Worm (Caenorhabditis elegans) whole organism, L1 larva: ENCODE measurements around the gene C03B1.3.

Source experiments
- C04F5.9 ChIP-seq: sonication (generic microtip); optimal IDR thresholded peaks from 2 replicates; lab custom pipeline; 2016; ENCODE audit warnings: missing genetic modification characterization, missing compliant biosample characterization
- Y116A8C.19 ChIP-seq: sonication (generic microtip); optimal IDR thresholded peaks from 2 replicates; lab custom pipeline; 2016; ENCODE audit warnings: missing compliant biosample characterization, missing genetic modification characterization, borderline replicate concordance
- ces-1 ChIP-seq: fragments of 150-350 bp; optimal IDR thresholded peaks from 2 replicates; lab custom pipeline; 2014; ENCODE audit warnings: missing biosample characterization, missing genetic modification reagents, missing genetic modification characterization
- dsc-1 ChIP-seq: sonication (generic microtip); optimal IDR thresholded peaks from 2 replicates; lab custom pipeline; 2016; ENCODE audit warnings: mild to moderate bottlenecking, missing genetic modification characterization, missing compliant biosample characterization
- efl-1 ChIP-seq, 4 experiments: fragments of 150-350 bp; optimal IDR thresholded peaks in 3 of 4; peaks in 1 of 4; 1 replicate in 1 of 4; 2 replicates in 3 of 4; lab custom pipeline; 2014; ENCODE audit warnings: missing biosample characterization in 2 of 4, missing genetic modification characterization in 2 of 4, missing genetic modification reagents in 2 of 4
- elt-2 ChIP-seq: sonication (generic microtip); optimal IDR thresholded peaks from 2 replicates; lab custom pipeline; 2016; ENCODE audit warnings: missing genetic modification characterization, mild to moderate bottlenecking, inconsistent platforms, missing compliant biosample characterization, missing genetic modification reagents
- elt-3 ChIP-seq, 6 experiments: fragments of 150-350 bp in 1 of 6; sonication (generic microtip); optimal IDR thresholded peaks; 2 replicates each; lab custom pipeline; 2017 to 2018; ENCODE audit warnings: missing biosample characterization in 6 of 6, missing genetic modification characterization in 6 of 6, inconsistent platforms in 1 of 6
- fkh-4 ChIP-seq: sonication (generic microtip); optimal IDR thresholded peaks from 2 replicates; lab custom pipeline; 2016; ENCODE audit warnings: missing compliant biosample characterization, missing genetic modification characterization, borderline replicate concordance
- hlh-17 ChIP-seq: fragments of 200-800 bp; sonication (Bioruptor generic); optimal IDR thresholded peaks from 2 replicates; lab custom pipeline; 2018; ENCODE audit warnings: missing genetic modification characterization, mild to moderate bottlenecking, missing compliant biosample characterization, moderate library complexity, borderline replicate concordance
- hlh-4 ChIP-seq: sonication (generic microtip); optimal IDR thresholded peaks from 2 replicates; lab custom pipeline; 2016; ENCODE audit warnings: mild to moderate bottlenecking, missing genetic modification characterization, missing compliant biosample characterization
- irx-1 ChIP-seq: sonication (generic microtip); optimal IDR thresholded peaks from 2 replicates; lab custom pipeline; 2016; ENCODE audit warnings: missing genetic modification characterization, missing compliant biosample characterization
- lin-13 ChIP-seq: fragments of 150-350 bp; optimal IDR thresholded peaks from 2 replicates; lab custom pipeline; 2014; ENCODE audit warnings: missing biosample characterization, missing genetic modification reagents, missing genetic modification characterization
- lin-14 ChIP-seq: fragments of 200-800 bp; sonication (Bioruptor generic); optimal IDR thresholded peaks from 2 replicates; lab custom pipeline; 2018; ENCODE audit warnings: mild to moderate bottlenecking, missing genetic modification characterization, moderate library complexity, missing compliant biosample characterization
- lin-15B ChIP-seq: fragments of 150-350 bp; sonication (generic microtip); optimal IDR thresholded peaks from 3 replicates; lab custom pipeline; 2014; ENCODE audit warnings: missing biosample characterization, missing genetic modification characterization
- lin-39 ChIP-seq: fragments of 150-350 bp; optimal IDR thresholded peaks from 2 replicates; lab custom pipeline; 2014; ENCODE audit warnings: missing biosample characterization, missing genetic modification reagents, missing genetic modification characterization
- lir-3 ChIP-seq: sonication (generic microtip); optimal IDR thresholded peaks from 2 replicates; lab custom pipeline; 2016; ENCODE audit warnings: mild to moderate bottlenecking, missing genetic modification characterization, moderate library complexity, missing compliant biosample characterization; ENCODE audit not compliant: poor library complexity
- lsy-2 ChIP-seq, 2 experiments: fragments of 150-350 bp; optimal IDR thresholded peaks; 2 replicates each; lab custom pipeline; 2014; ENCODE audit warnings: missing biosample characterization in 2 of 2, missing genetic modification characterization in 2 of 2
- mab-9 ChIP-seq: fragments of 200-800 bp; sonication (Bioruptor generic); IDR thresholded peaks from 2 replicates; pipeline ENCODE4 v1.3.6; 2022; ENCODE audit warnings: missing genetic modification reagents, missing genetic modification characterization, missing compliant biosample characterization
- mdl-1 ChIP-seq, 2 experiments: fragments of 150-350 bp; optimal IDR thresholded peaks; 2 replicates each; lab custom pipeline; 2014 to 2017; ENCODE audit warnings: missing biosample characterization in 2 of 2, missing genetic modification characterization in 2 of 2, inconsistent platforms in 1 of 2
- mef-2 ChIP-seq: fragments of 150-350 bp; optimal IDR thresholded peaks from 2 replicates; lab custom pipeline; 2014; ENCODE audit warnings: missing biosample characterization, missing genetic modification characterization
- nhr-19 ChIP-seq: fragments of 200-800 bp; sonication (Bioruptor generic); conservative IDR thresholded peaks from 2 replicates; pipeline ENCODE4 v1.3.6; 2022; ENCODE audit warnings: missing genetic modification characterization, missing compliant biosample characterization
- nhr-47 ChIP-seq: sonication (generic microtip); optimal IDR thresholded peaks from 2 replicates; lab custom pipeline; 2016; ENCODE audit warnings: mild to moderate bottlenecking, missing genetic modification characterization, moderate library complexity, missing compliant biosample characterization
- nhr-71 ChIP-seq: sonication (generic microtip); optimal IDR thresholded peaks from 2 replicates; lab custom pipeline; 2016; ENCODE audit warnings: mild to moderate bottlenecking, missing genetic modification characterization, moderate library complexity, missing compliant biosample characterization
- nhr-90 ChIP-seq: sonication (generic microtip); optimal IDR thresholded peaks from 2 replicates; lab custom pipeline; 2016; ENCODE audit warnings: mild to moderate bottlenecking, missing genetic modification characterization, missing compliant biosample characterization; ENCODE audit not compliant: poor library complexity
- pag-3 ChIP-seq: sonication (generic microtip); optimal IDR thresholded peaks from 2 replicates; lab custom pipeline; 2017; ENCODE audit warnings: missing genetic modification characterization, mild to moderate bottlenecking, missing compliant biosample characterization, antibody characterized with exemption, borderline replicate concordance; ENCODE audit not compliant: insufficient read depth
- pax-3 ChIP-seq: fragments of 200-800 bp; sonication (Bioruptor generic); optimal IDR thresholded peaks from 2 replicates; lab custom pipeline; 2018; ENCODE audit warnings: mild to moderate bottlenecking, missing genetic modification characterization, moderate library complexity, missing compliant biosample characterization
- pqm-1 ChIP-seq: sonication (generic microtip); optimal IDR thresholded peaks from 3 replicates; lab custom pipeline; 2017; ENCODE audit warnings: missing biosample characterization, missing genetic modification characterization
- rnt-1 ChIP-seq: sonication (generic microtip); optimal IDR thresholded peaks from 2 replicates; lab custom pipeline; 2016; ENCODE audit warnings: mild to moderate bottlenecking, missing genetic modification characterization, moderate library complexity, missing compliant biosample characterization
- snu-23 ChIP-seq: sonication (generic microtip); optimal IDR thresholded peaks from 2 replicates; lab custom pipeline; 2016; ENCODE audit warnings: missing genetic modification characterization, missing compliant biosample characterization
- sptf-1 ChIP-seq: fragments of 150-350 bp; optimal IDR thresholded peaks from 2 replicates; lab custom pipeline; 2014; ENCODE audit warnings: missing biosample characterization, missing genetic modification characterization
- sup-37 ChIP-seq: fragments of 200-800 bp; sonication (Bioruptor generic); optimal IDR thresholded peaks from 2 replicates; lab custom pipeline; 2018; ENCODE audit warnings: mild to moderate bottlenecking, missing genetic modification characterization, missing compliant biosample characterization
- swsn-7 ChIP-seq: sonication (generic microtip); optimal IDR thresholded peaks from 2 replicates; lab custom pipeline; 2016; ENCODE audit warnings: missing genetic modification characterization, missing compliant biosample characterization
- tbx-2 ChIP-seq: sonication (generic microtip); optimal IDR thresholded peaks from 2 replicates; lab custom pipeline; 2016; ENCODE audit warnings: missing genetic modification characterization, missing compliant biosample characterization
- unc-130 ChIP-seq: fragments of 150-350 bp; optimal IDR thresholded peaks from 2 replicates; lab custom pipeline; 2017; ENCODE audit warnings: missing biosample characterization, missing genetic modification characterization, inconsistent platforms
- unc-98 ChIP-seq: fragments of 200-800 bp; sonication (Bioruptor generic); IDR thresholded peaks from 2 replicates; pipeline ENCODE4 v1.3.6; 2022; ENCODE audit warnings: missing genetic modification characterization, missing compliant biosample characterization
- xbp-1 ChIP-seq: sonication (generic microtip); optimal IDR thresholded peaks from 2 replicates; lab custom pipeline; 2016; ENCODE audit warnings: missing genetic modification characterization, missing compliant biosample characterization
- ztf-4 ChIP-seq: fragments of 150-350 bp; optimal IDR thresholded peaks from 2 replicates; lab custom pipeline; 2014; ENCODE audit warnings: missing biosample characterization, missing genetic modification characterization

C03B1.3 gene

DNA sequence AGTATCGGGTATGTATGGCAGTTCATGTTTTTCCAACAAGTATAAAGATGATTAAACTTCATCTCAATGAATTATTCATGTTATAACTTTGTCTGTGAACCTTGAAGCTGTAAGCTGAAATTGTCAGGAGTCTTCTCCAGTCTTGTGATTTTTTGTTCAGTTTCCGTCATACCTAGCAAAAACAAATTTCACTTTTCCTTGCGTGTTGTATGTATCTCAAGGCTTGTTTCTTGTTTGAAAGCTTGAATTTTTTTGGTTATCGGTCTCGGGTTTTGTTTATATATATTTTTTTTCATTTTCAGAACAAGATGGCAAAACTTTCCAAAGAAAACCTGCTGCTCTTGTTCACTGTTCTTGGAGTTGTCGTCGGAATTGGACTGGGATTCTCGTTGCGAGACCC is 37.3 kb downstream of the C03B1.3 start, which contains the start of gene glt-4:
Gene glt-4 (plus strand): TSS at position 301 of the 400 bp plus-strand sequence.
- TF ChIP-seq pqm-1 (tag; lab: Kevin White, UChicago) (no peak), sptf-1 (tag; lab: Kevin White, UChicago) (no peak), C04F5.9 (tag; lab: Kevin White, UChicago) (no peak), hlh-17 (GFP tag; lab: Kevin White, UChicago) (no peak), lin-14 (GFP tag; lab: Kevin White, UChicago) (no peak), nhr-71 (no peak), lin-15B (tag; lab: Kevin White, UChicago) (no peak), nhr-19 (no peak), efl-1 (optimal IDR thresholded peaks at IDR 0.05; lab: Kevin White, UChicago) (no peak), efl-1 (GFP tag; optimal IDR thresholded peaks at IDR 0.05 in 1 of 2; lab: Kevin White, UChicago) (no peak)

DNA sequence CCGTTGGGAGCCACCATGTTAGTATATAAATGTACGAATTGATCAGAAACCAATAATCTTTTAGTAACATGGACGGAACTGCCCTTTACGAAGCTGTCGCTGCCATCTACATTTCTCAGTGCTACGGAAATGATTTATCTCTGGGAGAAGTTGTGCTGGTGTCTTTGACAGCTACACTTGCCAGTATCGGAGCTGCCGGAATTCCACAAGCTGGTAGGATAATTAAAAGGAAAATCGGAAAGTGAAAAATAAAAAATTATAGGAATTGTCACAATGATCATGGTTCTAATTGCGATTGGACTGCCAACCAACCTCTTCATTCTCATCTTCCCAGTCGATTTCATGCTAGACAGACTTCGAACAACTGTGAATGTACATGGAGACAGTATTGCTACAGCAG is 40.1 kb downstream of the C03B1.3 start:
- TF ChIP-seq lin-13 = no peak

DNA sequence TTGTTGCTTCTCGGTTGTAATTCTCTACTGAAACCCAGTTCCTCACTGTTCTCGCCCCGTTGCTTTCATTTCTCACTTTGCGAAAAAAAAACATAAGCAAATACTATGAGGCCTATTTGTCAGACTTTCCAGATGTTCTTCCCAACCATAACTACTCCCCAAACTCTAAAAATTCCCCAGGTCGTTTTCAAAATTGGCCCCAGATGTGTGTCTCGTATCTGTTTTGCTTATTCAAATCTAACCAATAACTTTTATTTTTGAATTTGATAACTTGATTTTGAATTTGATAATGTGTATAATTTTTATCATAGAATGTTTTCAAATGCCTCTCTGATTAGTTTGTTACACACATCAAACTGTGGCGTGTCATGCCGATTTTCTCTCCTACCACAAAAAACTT is 42.0 kb downstream of the C03B1.3 start:
- TF ChIP-seq efl-1 (optimal IDR thresholded peaks at IDR 0.05; lab: Kevin White, UChicago) (no peak), efl-1 (GFP tag; optimal IDR thresholded peaks at IDR 0.05 in 1 of 2; lab: Kevin White, UChicago) (peak in 1 of 2 experiments; percentile 70), nhr-90 (tag; lab: Kevin White, UChicago) (no peak), dsc-1 (tag; lab: Kevin White, UChicago) (peak; percentile 81), mab-9 (GFP tag; lab: Robert Waterston, UW) (no peak), snu-23 (no peak), fkh-4 (tag; lab: Kevin White, UChicago) (peak; percentile 65)

DNA sequence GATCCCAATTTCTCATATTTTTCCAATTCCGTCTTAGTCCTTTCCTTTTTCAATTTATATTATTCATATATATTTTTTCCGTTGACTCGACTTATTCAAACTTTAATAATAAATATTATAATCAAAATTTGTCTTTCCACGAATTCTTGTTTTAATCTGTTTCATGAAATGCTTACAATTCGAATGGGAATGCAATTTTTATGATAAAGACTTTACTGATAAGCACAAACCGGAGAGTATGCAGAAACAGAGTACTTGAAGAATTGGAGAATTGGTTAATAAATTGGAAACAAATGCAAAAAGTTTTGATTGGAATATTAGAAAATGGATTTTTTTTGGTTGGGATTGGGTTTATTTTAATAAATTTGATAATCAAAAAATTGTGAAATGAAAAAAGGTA is 42.5 kb downstream of the C03B1.3 start:
- no peak for TF ChIP-seq lin-15B (tag; lab: Kevin White, UChicago)
- peak; percentile 82 for TF ChIP-seq elt-2 (tag; lab: Kevin White, UChicago)
- no peak for TF ChIP-seq nhr-90 (tag; lab: Kevin White, UChicago)
- peak; percentile 30 for TF ChIP-seq lin-14 (GFP tag; lab: Kevin White, UChicago)
- TF ChIP-seq nhr-47 (tag; lab: Kevin White, UChicago) = no peak

DNA sequence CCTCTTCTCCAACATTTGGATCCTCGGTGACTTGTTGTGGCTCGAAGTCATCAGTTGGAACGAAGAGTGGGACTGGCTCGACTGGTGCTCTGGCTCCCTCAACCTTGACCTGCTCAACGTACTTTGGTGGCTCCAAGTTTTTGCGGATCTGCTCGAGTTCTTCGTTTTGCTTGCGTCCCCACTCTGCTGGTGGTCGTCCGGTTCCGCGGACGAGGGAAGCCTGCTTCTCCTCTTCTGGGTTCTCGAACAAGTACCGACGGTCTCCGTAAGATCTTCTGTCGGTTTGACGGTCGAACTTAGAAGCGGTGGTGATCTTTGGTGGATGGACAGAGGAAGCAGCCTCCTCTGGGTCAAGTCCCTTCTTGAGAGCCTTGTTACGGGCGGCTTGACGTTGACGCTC is 42.9 kb downstream of the C03B1.3 start:
- no peak for TF ChIP-seq nhr-19
- no peak for TF ChIP-seq C04F5.9 (tag; lab: Kevin White, UChicago)
- no peak for TF ChIP-seq snu-23

DNA sequence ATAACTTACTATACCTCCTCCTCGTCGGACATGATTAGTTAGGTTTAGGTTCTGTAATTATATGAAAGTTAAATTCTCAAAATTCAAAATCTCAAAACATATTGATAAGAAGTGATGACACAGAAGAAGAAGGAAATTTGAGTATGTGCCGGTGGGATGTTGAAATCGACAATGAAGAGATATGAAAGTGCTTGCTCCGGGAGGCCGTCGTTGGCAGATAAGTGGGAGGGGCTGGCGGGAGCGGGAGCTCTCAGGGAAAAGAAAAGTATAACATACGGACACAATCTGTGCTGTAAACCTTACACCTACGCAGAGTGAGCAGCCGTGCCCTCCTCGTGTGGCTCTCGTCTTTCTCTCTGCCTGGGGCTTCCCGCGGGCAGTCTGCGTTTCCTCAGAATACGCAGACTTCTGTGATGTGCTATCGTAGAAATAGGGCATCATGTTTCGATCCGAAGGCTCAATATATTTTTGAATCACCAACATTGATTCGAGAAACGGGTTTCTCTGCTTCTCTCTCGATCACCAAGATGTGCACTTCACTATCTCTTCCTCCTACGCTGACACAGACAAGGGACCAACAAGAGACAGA is 44.5 kb downstream of the C03B1.3 start, which contains the start of gene mup-2:
Gene mup-2 (minus strand): TSS at position 51 of the 589 bp plus-strand sequence.
- peak; percentile 2 for TF ChIP-seq lin-39 (tag; lab: Kevin White, UChicago)
- TF ChIP-seq pax-3 (tag; lab: Kevin White, UChicago) = no peak
- peak; percentile 80 for TF ChIP-seq lin-14 (GFP tag; lab: Kevin White, UChicago)
- TF ChIP-seq snu-23 = peak; percentile 61
- TF ChIP-seq Y116A8C.19 (tag; lab: Kevin White, UChicago) = no peak
- TF ChIP-seq unc-130 = peak; percentile 50
- peak; percentile 17 for TF ChIP-seq lir-3
- TF ChIP-seq efl-1 (optimal IDR thresholded peaks at IDR 0.05; lab: Kevin White, UChicago) = peak in 1 of 2 experiments; percentile 21
- peak in 1 of 2 experiments; percentile 0 for TF ChIP-seq efl-1 (GFP tag; optimal IDR thresholded peaks at IDR 0.05 in 1 of 2; lab: Kevin White, UChicago)
- TF ChIP-seq mdl-1 (tag; optimal IDR thresholded peaks at IDR 0.05; lab: Kevin White, UChicago) = peak in 1 of 2 experiments; percentile 20
- peak; percentile 9 for TF ChIP-seq sup-37 (GFP tag; lab: Kevin White, UChicago)
- peak; percentile 88 for TF ChIP-seq dsc-1 (tag; lab: Kevin White, UChicago)
- no peak for TF ChIP-seq ces-1 (GFP tag; lab: Kevin White, UChicago)
- TF ChIP-seq hlh-4 (tag; lab: Kevin White, UChicago) = no peak
- TF ChIP-seq unc-98 (GFP tag; lab: Robert Waterston, UW) = peak; percentile 30; the same call in 1 of the 2 replicates
- peak; percentile 13 for TF ChIP-seq fkh-4 (tag; lab: Kevin White, UChicago)
- peak; percentile 7 for TF ChIP-seq irx-1 (tag; lab: Kevin White, UChicago)
- peak; percentile 49 for TF ChIP-seq tbx-2 (tag; lab: Kevin White, UChicago)
- TF ChIP-seq elt-3 (tag; optimal IDR thresholded peaks at IDR 0.05; lab: Kevin White, UChicago) = no peak
- TF ChIP-seq swsn-7 = peak; percentile 24
- TF ChIP-seq xbp-1 (tag; lab: Kevin White, UChicago) = peak; percentile 8
- TF ChIP-seq nhr-47 (tag; lab: Kevin White, UChicago) = peak; percentile 18
- TF ChIP-seq nhr-71 = peak; percentile 89
- TF ChIP-seq nhr-19 = peak; percentile 62
- TF ChIP-seq mef-2 (tag; lab: Kevin White, UChicago) = no peak
- peak; percentile 7 for TF ChIP-seq ztf-4 (tag; lab: Kevin White, UChicago)
- peak; percentile 77 for TF ChIP-seq pag-3 (tag; lab: Kevin White, UChicago)
- peak; percentile 69 for TF ChIP-seq rnt-1 (tag; lab: Kevin White, UChicago)
- peak; percentile 22 to 60 for TF ChIP-seq lsy-2 (tag; optimal IDR thresholded peaks at IDR 0.05; lab: Kevin White, UChicago)
